Fruit fly (Drosophila melanogaster) whole organism, embryonic: ENCODE measurements around the gene CG6398.

Source experiments
- CG1024 ChIP-seq: fragments of 200-800 bp; sonication (Bioruptor generic); IDR thresholded peaks from 2 replicates; pipeline ENCODE4 v1.3.6; 2022; ENCODE audit warnings: missing biosample characterization, missing genetic modification characterization
- CG10565 ChIP-seq: fragments of 200-800 bp; sonication (Bioruptor generic); optimal IDR thresholded peaks from 3 replicates; lab custom pipeline; 2016; ENCODE audit warnings: missing biosample characterization, mild to moderate bottlenecking, missing genetic modification characterization
- CG10959 ChIP-seq: fragments of 200-800 bp; sonication (Bioruptor generic); IDR thresholded peaks from 2 replicates; pipeline ENCODE4 v1.3.6; 2022; ENCODE audit warnings: missing biosample characterization, missing genetic modification characterization
- CG11696 ChIP-seq: fragments of 200-800 bp; sonication (Bioruptor generic); IDR thresholded peaks from 2 replicates; pipeline ENCODE4 v1.3.6; 2022; ENCODE audit warnings: missing biosample characterization, missing genetic modification characterization
- CG11723 ChIP-seq: fragments of 200-800 bp; sonication (Bioruptor generic); optimal IDR thresholded peaks from 2 replicates; lab custom pipeline; 2017; ENCODE audit warnings: missing biosample characterization, mild to moderate bottlenecking, missing genetic modification characterization
- CG12659 ChIP-seq: fragments of 200-800 bp; sonication (Bioruptor generic); optimal IDR thresholded peaks from 3 replicates; lab custom pipeline; 2017; ENCODE audit warnings: mild to moderate bottlenecking, missing biosample characterization, missing genetic modification reagents, missing genetic modification characterization
- CG15601 ChIP-seq: fragments of 200-800 bp; sonication (Bioruptor generic); optimal IDR thresholded peaks from 3 replicates; lab custom pipeline; 2019; ENCODE audit warnings: missing biosample characterization, mild to moderate bottlenecking, missing genetic modification characterization, moderate library complexity
- CG15696 ChIP-seq: fragments of 200-800 bp; sonication (Bioruptor generic); optimal IDR thresholded peaks from 2 replicates; lab custom pipeline; 2019; ENCODE audit warnings: missing biosample characterization, mild to moderate bottlenecking, missing genetic modification characterization, moderate library complexity
- CG18011 ChIP-seq: fragments of 200-800 bp; sonication (Bioruptor generic); optimal IDR thresholded peaks from 2 replicates; lab custom pipeline; 2017; ENCODE audit warnings: missing biosample characterization, missing genetic modification characterization, mild to moderate bottlenecking, moderate library complexity, missing genotype
- CG18599 ChIP-seq: fragments of 200-800 bp; sonication (Bioruptor generic); optimal IDR thresholded peaks from 3 replicates; lab custom pipeline; 2017; ENCODE audit warnings: missing biosample characterization, missing genetic modification characterization, mild to moderate bottlenecking, moderate library complexity, missing genetic modification reagents
- CG2889 ChIP-seq: fragments of 200-800 bp; sonication (Bioruptor generic); IDR thresholded peaks from 3 replicates; pipeline ENCODE4 v1.3.6; 2022; ENCODE audit warnings: missing biosample characterization, missing genetic modification characterization
- CG32772 ChIP-seq: fragments of 200-800 bp; sonication (Bioruptor generic); IDR thresholded peaks from 2 replicates; pipeline ENCODE4 v1.3.6; 2022; ENCODE audit warnings: missing biosample characterization, missing genetic modification characterization
- CG42726 ChIP-seq: fragments of 200-800 bp; sonication (Bioruptor generic); IDR thresholded peaks from 2 replicates; pipeline ENCODE4 v1.3.6; 2022; ENCODE audit warnings: missing biosample characterization, missing genetic modification characterization; ENCODE audit not compliant: partially characterized antibody
- CG4282 ChIP-seq: fragments of 200-800 bp; sonication (Bioruptor generic); optimal IDR thresholded peaks from 2 replicates; lab custom pipeline; 2016; ENCODE audit warnings: missing biosample characterization, missing genetic modification characterization
- CG43689 ChIP-seq: fragments of 200-800 bp; sonication (Bioruptor generic); IDR thresholded peaks from 2 replicates; pipeline ENCODE4 v1.3.6; 2022; ENCODE audit warnings: missing biosample characterization, missing genetic modification characterization
- CG6854 ChIP-seq: fragments of 200-800 bp; sonication (Bioruptor generic); optimal IDR thresholded peaks from 3 replicates; lab custom pipeline; 2017; ENCODE audit warnings: missing biosample characterization, mild to moderate bottlenecking, missing genetic modification characterization
- CG7839 ChIP-seq: fragments of 200-800 bp; sonication (Bioruptor generic); optimal IDR thresholded peaks from 3 replicates; lab custom pipeline; 2018; ENCODE audit warnings: missing biosample characterization, mild to moderate bottlenecking, missing genetic modification characterization, moderate library complexity
- CG9215 ChIP-seq: fragments of 200-800 bp; sonication (Bioruptor generic); IDR thresholded peaks from 2 replicates; pipeline ENCODE4 v1.3.6; 2022; ENCODE audit warnings: missing biosample characterization, missing genetic modification characterization
- Dek ChIP-seq: fragments of 200-800 bp; sonication (Bioruptor generic); optimal IDR thresholded peaks from 3 replicates; lab custom pipeline; 2019; ENCODE audit warnings: missing biosample characterization, mild to moderate bottlenecking, missing genetic modification characterization, moderate library complexity
- E2f1 ChIP-seq: fragments of 200-800 bp; sonication (Bioruptor generic); IDR thresholded peaks from 2 replicates; pipeline ENCODE4 v1.3.6; 2022; ENCODE audit warnings: missing biosample characterization, missing genetic modification characterization
- MBD-R2 ChIP-seq: fragments of 200-800 bp; sonication (Bioruptor generic); IDR thresholded peaks from 2 replicates; pipeline ENCODE4 v1.3.6; 2022; ENCODE audit warnings: missing biosample characterization, missing genetic modification characterization
- Med ChIP-seq: fragments of 200-800 bp; sonication (Bioruptor generic); peaks from one replicate; lab custom pipeline; 2016; ENCODE audit warnings: missing biosample characterization, missing genetic modification characterization, mild to moderate bottlenecking, inconsistent platforms, moderate library complexity
- NK7.1 ChIP-seq: fragments of 200-800 bp; sonication (Bioruptor generic); optimal IDR thresholded peaks from 3 replicates; lab custom pipeline; 2016; ENCODE audit warnings: missing biosample characterization, missing genetic modification characterization
- Nf-YA ChIP-seq: fragments of 200-800 bp; sonication (Bioruptor generic); IDR thresholded peaks from 2 replicates; pipeline ENCODE4 v1.3.6; 2022; ENCODE audit warnings: missing biosample characterization, missing genetic modification characterization
- PHDP ChIP-seq: fragments of 200-800 bp; sonication (Bioruptor generic); optimal IDR thresholded peaks from 3 replicates; lab custom pipeline; 2018; ENCODE audit warnings: missing biosample characterization, mild to moderate bottlenecking, missing genetic modification characterization, moderate library complexity
- Ssrp ChIP-seq: fragments of 200-800 bp; sonication (Bioruptor generic); optimal IDR thresholded peaks from 2 replicates; lab custom pipeline; 2018; ENCODE audit warnings: missing biosample characterization, mild to moderate bottlenecking, missing genetic modification characterization, moderate library complexity
- YL-1 ChIP-seq: fragments of 200-800 bp; sonication (Bioruptor generic); optimal IDR thresholded peaks from 3 replicates; lab custom pipeline; 2017; ENCODE audit warnings: missing biosample characterization, mild to moderate bottlenecking, missing genetic modification characterization
- ac ChIP-seq: fragments of 200-800 bp; sonication (Bioruptor generic); optimal IDR thresholded peaks from 3 replicates; lab custom pipeline; 2017; ENCODE audit warnings: missing biosample characterization, mild to moderate bottlenecking, missing genetic modification characterization
- az2 ChIP-seq: fragments of 200-800 bp; sonication (Bioruptor generic); optimal IDR thresholded peaks from 3 replicates; lab custom pipeline; 2016; ENCODE audit warnings: missing biosample characterization, missing genetic modification characterization
- bigmax ChIP-seq: fragments of 200-800 bp; sonication (Bioruptor generic); optimal IDR thresholded peaks from 2 replicates; lab custom pipeline; 2018; ENCODE audit warnings: missing biosample characterization, mild to moderate bottlenecking, missing genetic modification characterization
- br ChIP-seq: fragments of >200 bp; optimal IDR thresholded peaks from 2 replicates; lab custom pipeline; 2017
- dimm ChIP-seq: fragments of 200-800 bp; sonication (Bioruptor generic); IDR thresholded peaks from 2 replicates; pipeline ENCODE4 v1.3.6; 2022; ENCODE audit warnings: missing biosample characterization, missing genetic modification characterization
- gem ChIP-seq: fragments of 200-800 bp; sonication (Bioruptor generic); optimal IDR thresholded peaks from 2 replicates; lab custom pipeline; 2019; ENCODE audit warnings: missing biosample characterization, mild to moderate bottlenecking, missing genetic modification characterization, moderate library complexity
- grau ChIP-seq: fragments of 200-800 bp; optimal IDR thresholded peaks from 3 replicates; lab custom pipeline; 2019; ENCODE audit warnings: missing biosample characterization, mild to moderate bottlenecking, missing genetic modification characterization, moderate library complexity
- ham ChIP-seq: fragments of 200-800 bp; sonication (Bioruptor generic); IDR thresholded peaks from 2 replicates; pipeline ENCODE4 v1.3.6; 2022; ENCODE audit warnings: missing biosample characterization, missing genetic modification characterization
- her ChIP-seq: fragments of 200-800 bp; sonication (Bioruptor generic); optimal IDR thresholded peaks from 2 replicates; lab custom pipeline; 2016; ENCODE audit warnings: missing biosample characterization, missing genetic modification characterization
- hkb ChIP-seq, 2 experiments: fragments of 200-800 bp in 1 of 2; fragments of >200 bp in 1 of 2; sonication (Bioruptor generic) in 1 of 2; IDR thresholded peaks in 1 of 2; optimal IDR thresholded peaks in 1 of 2; 2 replicates each; pipeline versions ENCODE4 v1.3.6 to Lab custom; 2017 to 2022; ENCODE audit warnings: missing biosample characterization in 1 of 2, missing genetic modification characterization in 1 of 2
- insv ChIP-seq, 2 experiments: fragments of 200-800 bp; sonication (Bioruptor generic); optimal IDR thresholded peaks; 3 replicates each; lab custom pipeline; 2016 to 2018; ENCODE audit warnings: missing biosample characterization in 2 of 2, missing genetic modification characterization in 2 of 2
- ken ChIP-seq: fragments of 200-800 bp; sonication (Bioruptor generic); IDR thresholded peaks from 3 replicates; pipeline ENCODE4 v1.3.6; 2022; ENCODE audit warnings: missing biosample characterization, missing genetic modification characterization
- lilli ChIP-seq: fragments of 200-800 bp; sonication (Bioruptor generic); optimal IDR thresholded peaks from 3 replicates; lab custom pipeline; 2016; ENCODE audit warnings: missing biosample characterization, missing genetic modification characterization
- lov ChIP-seq, 2 experiments: fragments of 200-800 bp in 1 of 2; fragments of >200 bp in 1 of 2; sonication (Bioruptor generic) in 1 of 2; IDR thresholded peaks in 1 of 2; optimal IDR thresholded peaks in 1 of 2; 2 replicates in 1 of 2; 3 replicates in 1 of 2; pipeline versions ENCODE4 v1.3.6 to Lab custom; 2017 to 2022; ENCODE audit warnings: missing biosample characterization in 1 of 2, missing genetic modification characterization in 1 of 2
- nom ChIP-seq: fragments of 200-800 bp; sonication (Bioruptor generic); optimal IDR thresholded peaks from 2 replicates; lab custom pipeline; 2017; ENCODE audit warnings: missing biosample characterization, missing genetic modification characterization, mild to moderate bottlenecking, moderate library complexity, missing genetic modification reagents
- pb ChIP-seq: fragments of 200-800 bp; sonication (Bioruptor generic); optimal IDR thresholded peaks from 3 replicates; lab custom pipeline; 2016; ENCODE audit warnings: missing biosample characterization, missing genetic modification characterization
- phol ChIP-seq: fragments of 200-800 bp; sonication (Bioruptor generic); optimal IDR thresholded peaks from 3 replicates; lab custom pipeline; 2018; ENCODE audit warnings: missing biosample characterization, mild to moderate bottlenecking, missing genetic modification characterization, moderate library complexity
- pita ChIP-seq: fragments of 200-800 bp; sonication (Bioruptor generic); optimal IDR thresholded peaks from 2 replicates; lab custom pipeline; 2017; ENCODE audit warnings: missing biosample characterization, mild to moderate bottlenecking, missing genetic modification characterization
- pros ChIP-seq: fragments of 200-800 bp; sonication (Bioruptor generic); optimal IDR thresholded peaks from 3 replicates; lab custom pipeline; 2019; ENCODE audit warnings: missing biosample characterization, mild to moderate bottlenecking, missing genetic modification characterization, moderate library complexity
- sens-2 ChIP-seq: fragments of 200-800 bp; sonication (Bioruptor generic); IDR thresholded peaks from 2 replicates; pipeline ENCODE4 v1.3.6; 2022; ENCODE audit warnings: missing biosample characterization, missing genetic modification characterization
- tna ChIP-seq: fragments of 200-800 bp; sonication (Bioruptor generic); IDR thresholded peaks from 2 replicates; pipeline ENCODE4 v1.3.6; 2022; ENCODE audit warnings: missing biosample characterization, missing genetic modification characterization; ENCODE audit not compliant: partially characterized antibody
- vfl ChIP-seq: fragments of 200-800 bp; sonication (Bioruptor generic); optimal IDR thresholded peaks from 2 replicates; lab custom pipeline; 2016; ENCODE audit warnings: missing biosample characterization, missing genetic modification characterization
- yki ChIP-seq: fragments of >200 bp; optimal IDR thresholded peaks from 3 replicates; lab custom pipeline; 2018

Gene CG6398

DNA sequence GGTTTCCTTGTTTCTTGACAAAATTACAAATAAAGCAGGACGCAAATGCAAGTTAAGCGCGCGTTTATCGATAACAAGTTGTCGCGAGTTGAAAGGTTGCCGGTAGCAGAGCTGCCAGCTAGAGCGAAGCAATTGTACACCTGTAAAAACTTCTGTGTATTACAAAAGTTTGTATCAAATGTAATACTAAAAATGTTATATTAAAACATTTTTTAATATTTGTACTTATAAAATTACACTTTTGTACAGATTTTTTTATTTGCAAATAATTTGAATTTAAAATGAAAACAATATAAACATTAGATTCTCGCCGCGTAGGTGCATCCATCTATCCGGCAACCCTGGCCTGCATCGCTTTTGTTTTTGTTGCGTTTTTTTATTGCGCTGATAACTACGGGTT is 14.0 kb downstream of the CG6398 start, which contains the start of the genes CG8142 and Ucp4A (continued):
- TF ChIP-seq CG1024 (peak; percentile 85), pita (GFP tag; lab: Kevin White, UChicago) (no peak), CG11696 (GFP tag; lab: Robert Waterston, UW) (peak; percentile 72), PHDP (peak; percentile 90), Med (GFP tag; lab: Kevin White, UChicago) (peak; percentile 92), hkb (optimal IDR thresholded peaks at IDR 0.05; lab: Kevin White, UChicago) (peak; percentile 54), hkb (GFP tag; IDR thresholded peaks at IDR 0.05; lab: Robert Waterston, UW) (peak; percentile 89), lilli (GFP tag; lab: Kevin White, UChicago) (peak; percentile 87), CG9215 (GFP tag; lab: Robert Waterston, UW) (peak; percentile 94), yki (lab: Kevin White, UChicago) (no peak), ken (GFP tag; lab: Robert Waterston, UW) (peak; percentile 93), NK7.1 (GFP tag; lab: Kevin White, UChicago) (no peak), Nf-YA (GFP tag; lab: Robert Waterston, UW) (peak; percentile 91), CG10565 (GFP tag; lab: Kevin White, UChicago) (peak; percentile 23), CG18599 (peak; percentile 93), CG15601 (tag; lab: Kevin White, UChicago) (peak; percentile 90), sens-2 (GFP tag; lab: Robert Waterston, UW) (peak; percentile 87), dimm (GFP tag; lab: Robert Waterston, UW) (peak; percentile 76), CG6854 (peak; percentile 76), CG15696 (tag; lab: Kevin White, UChicago) (peak; percentile 94), MBD-R2 (peak; percentile 89), phol (tag; lab: Kevin White, UChicago) (peak; percentile 95), Ssrp (peak; percentile 89), lov (optimal IDR thresholded peaks at IDR 0.05; lab: Kevin White, UChicago) (no peak), lov (GFP tag; IDR thresholded peaks at IDR 0.05; lab: Robert Waterston, UW) (peak; percentile 78; the same call in 1 of the 3 replicates), grau (peak; percentile 90), CG12659 (GFP tag; lab: Kevin White, UChicago) (peak; percentile 89), CG7839 (tag; lab: Kevin White, UChicago) (peak; percentile 93), vfl (GFP tag; lab: Kevin White, UChicago) (peak; percentile 72), tna (GFP tag; lab: Robert Waterston, UW) (no peak), CG42726 (GFP tag; lab: Robert Waterston, UW) (no peak), CG18011 (peak; percentile 69), nom (GFP tag; lab: Kevin White, UChicago) (peak; percentile 83), CG2889 (GFP tag; lab: Robert Waterston, UW) (peak; percentile 93), CG10959 (GFP tag; lab: Robert Waterston, UW) (peak; percentile 89), E2f1 (GFP tag; lab: Robert Waterston, UW) (peak; percentile 96), CG11723 (GFP tag; lab: Kevin White, UChicago) (peak; percentile 66), Dek (peak; percentile 86), CG43689 (GFP tag; lab: Robert Waterston, UW) (peak; percentile 90), bigmax (no peak), CG32772 (GFP tag; lab: Robert Waterston, UW) (peak; percentile 97), CG4282 (GFP tag; lab: Kevin White, UChicago) (no peak), insv (GFP tag; optimal IDR thresholded peaks at IDR 0.05; lab: Kevin White, UChicago) (peak in 1 of 2 experiments; percentile 56), gem (tag; lab: Kevin White, UChicago) (peak; percentile 96), pb (GFP tag; lab: Kevin White, UChicago) (no peak), br (no peak), pros (GFP tag; lab: Kevin White, UChicago) (no peak), az2 (GFP tag; lab: Kevin White, UChicago) (peak; percentile 90), ac (GFP tag; lab: Kevin White, UChicago) (peak; percentile 18), YL-1 (peak; percentile 41), her (GFP tag; lab: Kevin White, UChicago) (no peak), ham (GFP tag; lab: Robert Waterston, UW) (peak; percentile 82; the same call in 1 of the 2 replicates)
